Worm (Caenorhabditis elegans) whole organism, midembryonic: ENCODE measurements around the gene ify-1.

ENCODE experiments used
- T22C8.4 ChIP-seq: fragments of 200-800 bp; sonication (Bioruptor generic); IDR thresholded peaks from 2 replicates; pipeline ENCODE4 v1.3.6; 2022; ENCODE audit warnings: missing genetic modification characterization, missing compliant biosample characterization
- cog-1 ChIP-seq: sonication (generic microtip); optimal IDR thresholded peaks from 2 replicates; lab custom pipeline; 2016; ENCODE audit warnings: missing genetic modification characterization, missing compliant biosample characterization
- flt-1 ChIP-seq: fragments of 200-800 bp; sonication (Bioruptor generic); IDR thresholded peaks from 2 replicates; pipeline ENCODE4 v1.3.6; 2022; ENCODE audit warnings: missing genetic modification characterization, missing compliant biosample characterization
- klf-2 ChIP-seq: fragments of 200-800 bp; sonication (Bioruptor generic); conservative IDR thresholded peaks from 2 replicates; pipeline ENCODE4 v1.3.6; 2022; ENCODE audit warnings: missing genetic modification reagents, missing genetic modification characterization, missing compliant biosample characterization
- med-1 ChIP-seq: sonication (generic microtip); optimal IDR thresholded peaks from 2 replicates; lab custom pipeline; 2017; ENCODE audit warnings: missing genetic modification characterization, mild to moderate bottlenecking, missing compliant biosample characterization, antibody characterized with exemption, missing genetic modification reagents; ENCODE audit not compliant: insufficient read depth
- ref-1 ChIP-seq: fragments of 200-800 bp; sonication (Bioruptor generic); conservative IDR thresholded peaks from 2 replicates; pipeline ENCODE4 v1.3.6; 2022; ENCODE audit warnings: missing genetic modification reagents, missing genetic modification characterization, missing compliant biosample characterization
- tab-1 ChIP-seq: fragments of 200-800 bp; sonication (Bioruptor generic); IDR thresholded peaks from 2 replicates; pipeline ENCODE4 v1.3.6; 2022; ENCODE audit warnings: missing genetic modification characterization, missing compliant biosample characterization
- ztf-23 ChIP-seq: fragments of 200-800 bp; sonication (Bioruptor generic); IDR thresholded peaks from 2 replicates; pipeline ENCODE4 v1.3.6; 2022; ENCODE audit warnings: missing genetic modification reagents, missing genetic modification characterization, missing compliant biosample characterization
- ztf-29 ChIP-seq: fragments of 200-800 bp; sonication (Bioruptor generic); IDR thresholded peaks from 2 replicates; pipeline ENCODE4 v1.3.6; 2022; ENCODE audit warnings: missing genetic modification reagents, missing genetic modification characterization, missing compliant biosample characterization

The ify-1 gene

ce11 chrII:5016144-5016543 lies 38.8 kb downstream of the ify-1 start:
- TF ChIP-seq T22C8.4 (no peak), ref-1 (no peak), klf-2 (GFP tag; lab: Robert Waterston, UW) (no peak), ztf-29 (GFP tag; lab: Robert Waterston, UW) (no peak), tab-1 (GFP tag; lab: Robert Waterston, UW) (no peak), cog-1 (tag; lab: Kevin White, UChicago) (no peak), ztf-23 (GFP tag; lab: Robert Waterston, UW) (no peak), med-1 (GFP tag; lab: Kevin White, UChicago) (no peak), flt-1 (no peak)

ce11 chrII:5014399-5014798 lies 40.6 kb downstream of the ify-1 start, which contains the start of gene F59A6.2:
Gene F59A6.2, plus strand, starts transcription at chrII:5014699.
- TF ChIP-seq T22C8.4, result no peak
- TF ChIP-seq ztf-23 (GFP tag; lab: Robert Waterston, UW), result no peak
- no peak for TF ChIP-seq ztf-29 (GFP tag; lab: Robert Waterston, UW)
- TF ChIP-seq klf-2 (GFP tag; lab: Robert Waterston, UW), result no peak
- TF ChIP-seq flt-1, result no peak
- TF ChIP-seq med-1 (GFP tag; lab: Kevin White, UChicago), result no peak
- no peak for TF ChIP-seq cog-1 (tag; lab: Kevin White, UChicago)
- no peak for TF ChIP-seq tab-1 (GFP tag; lab: Robert Waterston, UW)
- TF ChIP-seq ref-1, result no peak

ce11 chrII:5011978-5012377 lies 43.0 kb downstream of the ify-1 start, which contains the start of gene F59A6.12:
Gene F59A6.12, minus strand, starts transcription at chrII:5012078.
- TF ChIP-seq flt-1 (no peak), klf-2 (GFP tag; lab: Robert Waterston, UW) (no peak), ref-1 (no peak), med-1 (GFP tag; lab: Kevin White, UChicago) (no peak), T22C8.4 (no peak)

- TF ChIP-seq ref-1 (no peak), tab-1 (GFP tag; lab: Robert Waterston, UW) (no peak), flt-1 (no peak), T22C8.4 (no peak), klf-2 (GFP tag; lab: Robert Waterston, UW) (no peak), med-1 (GFP tag; lab: Kevin White, UChicago) (no peak), ztf-23 (GFP tag; lab: Robert Waterston, UW) (no peak), ztf-29 (GFP tag; lab: Robert Waterston, UW) (no peak), cog-1 (tag; lab: Kevin White, UChicago) (no peak)
Measured at ce11 chrII:5008033-5008432, 46.9 kb downstream of the ify-1 start, which contains the start of gene F59A6.3. Gene F59A6.3, plus strand, starts transcription at chrII:5008333.

- TF ChIP-seq klf-2 (GFP tag; lab: Robert Waterston, UW), result no peak
- no peak for TF ChIP-seq ztf-23 (GFP tag; lab: Robert Waterston, UW)
- no peak for TF ChIP-seq T22C8.4
- no peak for TF ChIP-seq cog-1 (tag; lab: Kevin White, UChicago)
Measured at ce11 chrII:5004781-5005180, 50.2 kb downstream of the ify-1 start, which contains the start of gene F59A6.4. Gene F59A6.4, plus strand, starts transcription at chrII:5005081.
